Worm (Caenorhabditis elegans) whole organism, L3 larva: ENCODE measurements around the gene R05G6.9.

ENCODE experiments used
- aly-2 ChIP-seq: fragments of 150-350 bp; optimal IDR thresholded peaks from 2 replicates; lab custom pipeline; 2014; ENCODE audit warnings: missing biosample characterization, missing genetic modification characterization
- ama-1 ChIP-seq: fragments of 150-350 bp; optimal IDR thresholded peaks from 2 replicates; lab custom pipeline; 2018
- ceh-16 ChIP-seq: sonication (generic microtip); optimal IDR thresholded peaks from 2 replicates; lab custom pipeline; 2017; ENCODE audit warnings: missing biosample characterization, missing genetic modification characterization
- ceh-82 ChIP-seq: fragments of 150-350 bp; optimal IDR thresholded peaks from 2 replicates; lab custom pipeline; 2014; ENCODE audit warnings: missing biosample characterization, missing genetic modification characterization
- lin-15B ChIP-seq: fragments of 150-350 bp; optimal IDR thresholded peaks from 2 replicates; lab custom pipeline; 2014; ENCODE audit warnings: missing biosample characterization, missing genetic modification characterization
- nhr-11 ChIP-seq: fragments of 150-350 bp; optimal IDR thresholded peaks from 2 replicates; lab custom pipeline; 2014; ENCODE audit warnings: missing biosample characterization, missing genetic modification characterization
- pha-4 ChIP-seq: fragments of 150-350 bp; optimal IDR thresholded peaks from 2 replicates; lab custom pipeline; 2014; ENCODE audit warnings: missing biosample characterization, missing genetic modification reagents, missing genetic modification characterization
- snpc-4 ChIP-seq: fragments of 150-350 bp; optimal IDR thresholded peaks from 2 replicates; lab custom pipeline; 2014; ENCODE audit warnings: missing biosample characterization, missing genetic modification characterization

- TF ChIP-seq lin-15B (no peak), ceh-82 (tag; lab: Kevin White, UChicago) (no peak), snpc-4 (tag; lab: Kevin White, UChicago) (no peak), pha-4 (tag; lab: Kevin White, UChicago) (no peak), ama-1 (lab: Kevin White, UChicago) (no peak), aly-2 (tag; lab: Kevin White, UChicago) (no peak), ceh-16 (no peak), nhr-11 (tag; lab: Kevin White, UChicago) (no peak)
Observed at ce11 chrIV:7477697-7478096, 38.4 kb downstream of the R05G6.9 start.
